Worm (Caenorhabditis elegans) whole organism, L4 larva: Measurements from ENCODE around the gene nlp-35.

Experiments
- F10B5.3 ChIP-seq: sonication (generic microtip); optimal IDR thresholded peaks from 2 replicates; lab custom pipeline; 2016; ENCODE audit warnings: mild to moderate bottlenecking, missing genetic modification characterization, missing compliant biosample characterization
- R02D3.7 ChIP-seq: fragments of 150-350 bp; sonication (generic microtip); optimal IDR thresholded peaks from 3 replicates; lab custom pipeline; 2014; ENCODE audit warnings: missing biosample characterization, missing genetic modification characterization
- Y75B8A.6 ChIP-seq: fragments of 200-800 bp; sonication (Bioruptor generic); IDR thresholded peaks from 2 replicates; pipeline ENCODE4 v1.3.6; 2022; ENCODE audit warnings: missing genetic modification reagents, missing genetic modification characterization, missing compliant biosample characterization
- aha-1 ChIP-seq: fragments of 150-350 bp; peaks from one replicate; lab custom pipeline; 2014; ENCODE audit warnings: missing biosample characterization, missing genetic modification characterization
- ceh-82 ChIP-seq: sonication (generic microtip); optimal IDR thresholded peaks from 2 replicates; lab custom pipeline; 2017; ENCODE audit warnings: missing biosample characterization, missing genetic modification characterization
- cey-2 ChIP-seq: sonication (generic microtip); optimal IDR thresholded peaks from 3 replicates; lab custom pipeline; 2017; ENCODE audit warnings: missing genetic modification characterization, mild to moderate bottlenecking, missing compliant biosample characterization, antibody characterized with exemption, borderline replicate concordance; ENCODE audit not compliant: insufficient read depth
- ctbp-1 ChIP-seq: fragments of 200-800 bp; sonication (Bioruptor generic); IDR thresholded peaks from 2 replicates; pipeline ENCODE4 v1.3.6; 2022; ENCODE audit warnings: missing genetic modification reagents, missing genetic modification characterization, missing compliant biosample characterization
- daf-12 ChIP-seq: fragments of 150-350 bp; optimal IDR thresholded peaks from 2 replicates; lab custom pipeline; 2014; ENCODE audit warnings: missing biosample characterization, missing genetic modification reagents, missing genetic modification characterization
- daf-16 ChIP-seq, 3 experiments: sonication (generic microtip); optimal IDR thresholded peaks; 2 replicates each; lab custom pipeline; 2016 to 2017; ENCODE audit warnings: missing genetic modification characterization in 3 of 3, missing genetic modification reagents in 3 of 3, mild to moderate bottlenecking in 2 of 3, missing compliant biosample characterization in 2 of 3, missing biosample characterization in 1 of 3, moderate library complexity in 1 of 3
- daf-19 ChIP-seq: fragments of 200-800 bp; sonication (Bioruptor generic); conservative IDR thresholded peaks from 2 replicates; pipeline ENCODE4 v1.3.6; 2022; ENCODE audit warnings: missing genetic modification characterization, missing compliant biosample characterization
- dmd-6 ChIP-seq: fragments of 200-800 bp; sonication (Bioruptor generic); IDR thresholded peaks from 2 replicates; pipeline ENCODE4 v1.3.6; 2022; ENCODE audit warnings: missing genetic modification reagents, missing genetic modification characterization, missing compliant biosample characterization
- dmd-8 ChIP-seq: fragments of 200-800 bp; sonication (Bioruptor generic); IDR thresholded peaks from 2 replicates; pipeline ENCODE4 v1.3.6; 2022; ENCODE audit warnings: missing genetic modification characterization, missing compliant biosample characterization
- dve-1 ChIP-seq: sonication (generic microtip); optimal IDR thresholded peaks from 2 replicates; lab custom pipeline; 2017; ENCODE audit warnings: antibody characterized with exemption, mild to moderate bottlenecking, missing genetic modification characterization, missing compliant biosample characterization; ENCODE audit not compliant: insufficient read depth
- egl-27 ChIP-seq: sonication (generic microtip); optimal IDR thresholded peaks from 3 replicates; lab custom pipeline; 2017; ENCODE audit warnings: missing biosample characterization, missing genetic modification reagents, missing genetic modification characterization
- hif-1 ChIP-seq, 2 experiments: sonication (generic microtip); optimal IDR thresholded peaks; 2 replicates each; lab custom pipeline; 2016 to 2017; ENCODE audit warnings: missing compliant biosample characterization in 2 of 2, missing genetic modification characterization in 2 of 2, missing genetic modification reagents in 2 of 2, missing genotype in 2 of 2, mild to moderate bottlenecking in 1 of 2
- hlh-11 ChIP-seq: fragments of 200-800 bp; sonication (Bioruptor generic); optimal IDR thresholded peaks from 2 replicates; lab custom pipeline; 2018; ENCODE audit warnings: mild to moderate bottlenecking, missing genetic modification characterization, missing compliant biosample characterization
- hlh-30 ChIP-seq: sonication (generic microtip); optimal IDR thresholded peaks from 2 replicates; lab custom pipeline; 2017; ENCODE audit warnings: antibody characterized with exemption, mild to moderate bottlenecking, missing genetic modification characterization, missing compliant biosample characterization; ENCODE audit not compliant: insufficient read depth
- hmg-1.1 ChIP-seq: fragments of 200-800 bp; sonication (Bioruptor generic); IDR thresholded peaks from 2 replicates; pipeline ENCODE4 v1.3.6; 2022; ENCODE audit warnings: missing genetic modification reagents, missing genetic modification characterization, missing compliant biosample characterization
- lin-13 ChIP-seq: fragments of 150-350 bp; optimal IDR thresholded peaks from 2 replicates; lab custom pipeline; 2014; ENCODE audit warnings: missing biosample characterization, missing genetic modification reagents, missing genetic modification characterization
- lin-29 ChIP-seq: fragments of 200-800 bp; sonication (Bioruptor generic); IDR thresholded peaks from 2 replicates; pipeline ENCODE4 v1.3.6; 2022; ENCODE audit warnings: missing genetic modification reagents, missing genetic modification characterization, missing compliant biosample characterization
- lir-3 ChIP-seq: sonication (generic microtip); optimal IDR thresholded peaks from 2 replicates; lab custom pipeline; 2016; ENCODE audit warnings: mild to moderate bottlenecking, missing genetic modification characterization, missing compliant biosample characterization
- madf-9 ChIP-seq: fragments of 200-800 bp; sonication (Bioruptor generic); conservative IDR thresholded peaks from 2 replicates; pipeline ENCODE4 v1.3.6; 2022; ENCODE audit warnings: missing genetic modification reagents, missing genetic modification characterization, missing compliant biosample characterization
- mxl-3 ChIP-seq: fragments of 200-800 bp; sonication (Bioruptor generic); optimal IDR thresholded peaks from 2 replicates; lab custom pipeline; 2018; ENCODE audit warnings: mild to moderate bottlenecking, missing genetic modification characterization, missing compliant biosample characterization
- nhr-10 ChIP-seq: fragments of 150-350 bp; optimal IDR thresholded peaks from 2 replicates; lab custom pipeline; 2014; ENCODE audit warnings: missing biosample characterization, missing genetic modification characterization
- nhr-111 ChIP-seq: fragments of 200-800 bp; sonication (Bioruptor generic); optimal IDR thresholded peaks from 2 replicates; lab custom pipeline; 2018; ENCODE audit warnings: mild to moderate bottlenecking, missing genetic modification characterization, missing compliant biosample characterization
- nhr-28 ChIP-seq: fragments of 150-350 bp; optimal IDR thresholded peaks from 2 replicates; lab custom pipeline; 2014; ENCODE audit warnings: missing biosample characterization, missing genetic modification characterization
- nhr-41 ChIP-seq: fragments of 200-800 bp; sonication (Bioruptor generic); IDR thresholded peaks from 2 replicates; pipeline ENCODE4 v1.3.6; 2022; ENCODE audit warnings: missing genetic modification reagents, missing genetic modification characterization, missing compliant biosample characterization
- nhr-6 ChIP-seq: fragments of 150-350 bp; optimal IDR thresholded peaks from 2 replicates; lab custom pipeline; 2014; ENCODE audit warnings: missing biosample characterization, missing genetic modification characterization
- nhr-77 ChIP-seq: fragments of 150-350 bp; optimal IDR thresholded peaks from 2 replicates; lab custom pipeline; 2014; ENCODE audit warnings: missing biosample characterization, missing genetic modification characterization
- php-3 ChIP-seq: fragments of 200-800 bp; sonication (Bioruptor generic); IDR thresholded peaks from 2 replicates; pipeline ENCODE4 v1.3.6; 2022; ENCODE audit warnings: missing genetic modification reagents, missing genetic modification characterization, missing compliant biosample characterization
- pqm-1 ChIP-seq: sonication (generic microtip); optimal IDR thresholded peaks from 2 replicates; lab custom pipeline; 2017; ENCODE audit warnings: missing biosample characterization, missing genetic modification characterization
- snpc-4 ChIP-seq: fragments of 150-350 bp; optimal IDR thresholded peaks from 2 replicates; lab custom pipeline; 2014; ENCODE audit warnings: missing biosample characterization, missing genetic modification characterization
- spr-1 ChIP-seq: sonication (generic microtip); optimal IDR thresholded peaks from 2 replicates; lab custom pipeline; 2016; ENCODE audit warnings: mild to moderate bottlenecking, missing genetic modification characterization, missing compliant biosample characterization
- tag-97 ChIP-seq: fragments of 200-800 bp; sonication (Bioruptor generic); IDR thresholded peaks from 2 replicates; pipeline ENCODE4 v1.3.6; 2022; ENCODE audit warnings: missing genetic modification characterization, missing compliant biosample characterization
- unc-130 ChIP-seq: sonication (generic microtip); optimal IDR thresholded peaks from 2 replicates; lab custom pipeline; 2016; ENCODE audit warnings: missing genetic modification reagents, missing genetic modification characterization, missing compliant biosample characterization
- zag-1 ChIP-seq: fragments of 150-350 bp; optimal IDR thresholded peaks from 2 replicates; lab custom pipeline; 2014; ENCODE audit warnings: missing biosample characterization, missing genetic modification characterization
- zfp-3 ChIP-seq: fragments of 200-800 bp; sonication (Bioruptor generic); conservative IDR thresholded peaks from 2 replicates; pipeline ENCODE4 v1.3.6; 2022; ENCODE audit warnings: missing genetic modification reagents, missing genetic modification characterization, missing compliant biosample characterization
- ztf-11 ChIP-seq: fragments of 150-350 bp; optimal IDR thresholded peaks from 2 replicates; lab custom pipeline; 2014; ENCODE audit warnings: missing biosample characterization, missing genetic modification characterization
- ztf-7 ChIP-seq: fragments of 150-350 bp; optimal IDR thresholded peaks from 2 replicates; lab custom pipeline; 2014; ENCODE audit warnings: missing biosample characterization, missing genetic modification characterization

The nlp-35 gene

ce11 chrIV:9506251-9506650 is 12.5 kb downstream of the nlp-35 start, which contains the start of gene ttr-9:
ttr-9 (minus strand) TSS chrIV:9506351.
- TF ChIP-seq pqm-1 (tag; lab: Kevin White, UChicago) (no peak), nhr-28 (no peak), dmd-8 (GFP tag; lab: Robert Waterston, UW) (no peak), spr-1 (tag; lab: Kevin White, UChicago) (no peak), hif-1 (tag; optimal IDR thresholded peaks at IDR 0.05; lab: Kevin White, UChicago) (no peak), lin-29 (GFP tag; lab: Robert Waterston, UW) (no peak), aha-1 (tag; lab: Kevin White, UChicago) (no peak), dmd-6 (GFP tag; lab: Robert Waterston, UW) (no peak), daf-16 (GFP tag; optimal IDR thresholded peaks at IDR 0.05; lab: Kevin White, UChicago) (no peak), daf-16 (tag; optimal IDR thresholded peaks at IDR 0.05; lab: Kevin White, UChicago) (no peak), cey-2 (tag; lab: Kevin White, UChicago) (no peak), zag-1 (tag; lab: Kevin White, UChicago) (no peak), tag-97 (GFP tag; lab: Robert Waterston, UW) (no peak), ceh-82 (tag; lab: Kevin White, UChicago) (no peak), unc-130 (no peak), daf-19 (GFP tag; lab: Robert Waterston, UW) (no peak), nhr-111 (GFP tag; lab: Kevin White, UChicago) (no peak), lir-3 (no peak), F10B5.3 (tag; lab: Kevin White, UChicago) (no peak)
- TF ChIP-seq, all 104 proteins: peak for 0

ce11 chrIV:9500100-9500499 is 18.6 kb downstream of the nlp-35 start, which contains the start of gene ugt-21:
ugt-21 (plus strand) TSS chrIV:9500311.
- TF ChIP-seq aha-1 (tag; lab: Kevin White, UChicago) (peak; percentile 87), ztf-7 (tag; lab: Kevin White, UChicago) (peak; percentile 57), egl-27 (tag; lab: Kevin White, UChicago) (no peak), hlh-30 (tag; lab: Kevin White, UChicago) (no peak)

ce11 chrIV:9499636-9500035 is 19.1 kb downstream of the nlp-35 start:
- TF ChIP-seq ztf-11, result no peak
- TF ChIP-seq hlh-11 (tag; lab: Kevin White, UChicago), result no peak
- TF ChIP-seq hif-1 (tag; optimal IDR thresholded peaks at IDR 0.05; lab: Kevin White, UChicago), result no peak
- no peak for TF ChIP-seq zfp-3 (GFP tag; lab: Robert Waterston, UW)
- peak; percentile 94 for TF ChIP-seq nhr-28
- TF ChIP-seq snpc-4 (tag; lab: Kevin White, UChicago), result no peak

ce11 chrIV:9498088-9498487 is 20.6 kb downstream of the nlp-35 start, which contains the start of gene sru-4:
sru-4 (plus strand) TSS chrIV:9498388.
- TF ChIP-seq lin-13 (GFP tag; lab: Kevin White, UChicago) (no peak), lin-29 (GFP tag; lab: Robert Waterston, UW) (no peak), dve-1 (no peak), nhr-77 (tag; lab: Kevin White, UChicago) (no peak), R02D3.7 (tag; lab: Kevin White, UChicago) (no peak), php-3 (GFP tag; lab: Robert Waterston, UW) (no peak), ctbp-1 (no peak), nhr-41 (no peak), mxl-3 (GFP tag; lab: Kevin White, UChicago) (no peak), ztf-7 (tag; lab: Kevin White, UChicago) (no peak), madf-9 (no peak), hmg-1.1 (GFP tag; lab: Robert Waterston, UW) (no peak), Y75B8A.6 (no peak), nhr-6 (no peak), daf-12 (tag; lab: Kevin White, UChicago) (no peak), nhr-10 (tag; lab: Kevin White, UChicago) (no peak), hlh-11 (tag; lab: Kevin White, UChicago) (no peak), pqm-1 (tag; lab: Kevin White, UChicago) (no peak), aha-1 (tag; lab: Kevin White, UChicago) (no peak)
